Fruit fly (Drosophila melanogaster) whole organism, embryonic: ENCODE measurements around the gene CG14014.

ENCODE experiments used
- Adf1 ChIP-seq: fragments of 200-800 bp; sonication (Bioruptor generic); IDR thresholded peaks from 2 replicates; pipeline ENCODE4 v1.3.6; 2022; ENCODE audit warnings: missing biosample characterization, missing genetic modification characterization
- Awh ChIP-seq: fragments of 200-800 bp; sonication (Bioruptor generic); IDR thresholded peaks from 2 replicates; pipeline ENCODE4, ENCODE4 v1.3.6; 2022; ENCODE audit warnings: missing biosample characterization, missing genetic modification characterization
- B-H2 ChIP-seq: fragments of 200-800 bp; sonication (Bioruptor generic); optimal IDR thresholded peaks from 2 replicates; lab custom pipeline; 2018; ENCODE audit warnings: missing biosample characterization, mild to moderate bottlenecking, missing genetic modification characterization
- BEAF-32 ChIP-seq: fragments of 200-800 bp; sonication (Bioruptor generic); optimal IDR thresholded peaks from 3 replicates; lab custom pipeline; 2017; ENCODE audit warnings: missing biosample characterization, missing genetic modification characterization, mild to moderate bottlenecking, moderate library complexity, missing genetic modification reagents
- CG1024 ChIP-seq: fragments of 200-800 bp; sonication (Bioruptor generic); IDR thresholded peaks from 2 replicates; pipeline ENCODE4 v1.3.6; 2022; ENCODE audit warnings: missing biosample characterization, missing genetic modification characterization
- CG10654 ChIP-seq: fragments of 200-800 bp; sonication (Bioruptor generic); optimal IDR thresholded peaks from 2 replicates; lab custom pipeline; 2016; ENCODE audit warnings: missing biosample characterization, missing genetic modification characterization
- CG10959 ChIP-seq: fragments of 200-800 bp; sonication (Bioruptor generic); IDR thresholded peaks from 2 replicates; pipeline ENCODE4 v1.3.6; 2022; ENCODE audit warnings: missing biosample characterization, missing genetic modification characterization
- CG11085 ChIP-seq: fragments of 200-800 bp; sonication (Bioruptor generic); IDR thresholded peaks from 2 replicates; pipeline ENCODE4 v1.3.6; 2022; ENCODE audit warnings: missing biosample characterization, missing genetic modification characterization
- CG12236 ChIP-seq: fragments of 200-800 bp; sonication (Bioruptor generic); optimal IDR thresholded peaks from 2 replicates; lab custom pipeline; 2016; ENCODE audit warnings: missing biosample characterization, missing genetic modification characterization
- CG13287 ChIP-seq: fragments of 200-800 bp; sonication (Bioruptor generic); IDR thresholded peaks from 2 replicates; pipeline ENCODE4 v1.3.6; 2022; ENCODE audit warnings: missing biosample characterization, missing genetic modification characterization; ENCODE audit not compliant: partially characterized antibody
- CG13775 ChIP-seq: fragments of 200-800 bp; sonication (Bioruptor generic); optimal IDR thresholded peaks from 3 replicates; lab custom pipeline; 2017; ENCODE audit warnings: missing biosample characterization, mild to moderate bottlenecking, missing genetic modification characterization
- CG1647 ChIP-seq: fragments of 200-800 bp; sonication (Bioruptor generic); optimal IDR thresholded peaks from 3 replicates; lab custom pipeline; 2016; ENCODE audit warnings: missing biosample characterization, missing genetic modification characterization
- CG17361 ChIP-seq: fragments of 200-800 bp; sonication (Bioruptor generic); IDR thresholded peaks from 3 replicates; pipeline ENCODE4 v1.3.6; 2022; ENCODE audit warnings: missing biosample characterization, missing genetic modification characterization
- CG17568 ChIP-seq: fragments of 200-800 bp; sonication (Bioruptor generic); optimal IDR thresholded peaks from 2 replicates; lab custom pipeline; 2018; ENCODE audit warnings: missing biosample characterization, mild to moderate bottlenecking, missing genetic modification characterization, moderate library complexity
- CG1832 ChIP-seq: fragments of 200-800 bp; sonication (Bioruptor generic); optimal IDR thresholded peaks from 2 replicates; lab custom pipeline; 2017; ENCODE audit warnings: missing biosample characterization, mild to moderate bottlenecking, missing genetic modification characterization, inconsistent platforms
- CG2712 ChIP-seq: fragments of 200-800 bp; optimal IDR thresholded peaks from 3 replicates; lab custom pipeline; 2019; ENCODE audit warnings: missing biosample characterization, mild to moderate bottlenecking, missing genetic modification characterization, moderate library complexity
- CG2875 ChIP-seq: fragments of 200-800 bp; sonication (Bioruptor generic); optimal IDR thresholded peaks from 2 replicates; lab custom pipeline; 2017; ENCODE audit warnings: missing biosample characterization, mild to moderate bottlenecking, missing genetic modification characterization, missing genetic modification reagents
- CG31224 ChIP-seq: fragments of 200-800 bp; sonication (Bioruptor generic); IDR thresholded peaks from 2 replicates; pipeline ENCODE4 v1.3.6; 2022; ENCODE audit warnings: missing biosample characterization, missing genetic modification characterization
- CG32532 ChIP-seq: fragments of 200-800 bp; sonication (Bioruptor generic); IDR thresholded peaks from 2 replicates; pipeline ENCODE4 v1.3.6; 2022; ENCODE audit warnings: missing biosample characterization, missing genetic modification characterization
- CG32767 ChIP-seq: fragments of 200-800 bp; sonication (Bioruptor generic); IDR thresholded peaks from 2 replicates; pipeline ENCODE4 v1.3.6; 2022; ENCODE audit warnings: missing biosample characterization, missing genetic modification characterization
- CG4360 ChIP-seq: fragments of 200-800 bp; sonication (Bioruptor generic); IDR thresholded peaks from 2 replicates; pipeline ENCODE4 v1.3.6; 2022; ENCODE audit warnings: missing biosample characterization, missing genetic modification characterization
- CG6272 ChIP-seq: fragments of 200-800 bp; sonication (Bioruptor generic); IDR thresholded peaks from 2 replicates; pipeline ENCODE4 v1.3.6; 2022; ENCODE audit warnings: missing biosample characterization, missing genetic modification characterization
- CG6683 ChIP-seq: fragments of 200-800 bp; sonication (Bioruptor generic); optimal IDR thresholded peaks from 2 replicates; lab custom pipeline; 2017; ENCODE audit warnings: missing biosample characterization, mild to moderate bottlenecking, missing genetic modification characterization, missing genetic modification reagents
- CG7839 ChIP-seq: fragments of 200-800 bp; sonication (Bioruptor generic); optimal IDR thresholded peaks from 3 replicates; lab custom pipeline; 2018; ENCODE audit warnings: missing biosample characterization, mild to moderate bottlenecking, missing genetic modification characterization, moderate library complexity
- Camta ChIP-seq: fragments of 200-800 bp; sonication (Bioruptor generic); optimal IDR thresholded peaks from 2 replicates; lab custom pipeline; 2016; ENCODE audit warnings: missing biosample characterization, missing genetic modification characterization
- Deaf1 ChIP-seq: fragments of 200-800 bp; optimal IDR thresholded peaks from 3 replicates; lab custom pipeline; 2019; ENCODE audit warnings: missing biosample characterization, mild to moderate bottlenecking, missing genetic modification characterization, moderate library complexity
- Dp ChIP-seq: fragments of 200-800 bp; sonication (Bioruptor generic); optimal IDR thresholded peaks from 2 replicates; lab custom pipeline; 2018; ENCODE audit warnings: missing biosample characterization, mild to moderate bottlenecking, missing genetic modification characterization, moderate library complexity
- E2f2 ChIP-seq: fragments of 200-800 bp; sonication (Bioruptor generic); IDR thresholded peaks from 2 replicates; pipeline ENCODE4 v1.3.6; 2022; ENCODE audit warnings: missing biosample characterization, missing genetic modification characterization
- ERR ChIP-seq: fragments of 200-800 bp; sonication (Bioruptor generic); optimal IDR thresholded peaks from 2 replicates; lab custom pipeline; 2016; ENCODE audit warnings: missing biosample characterization, missing genetic modification characterization
- GATAe ChIP-seq: fragments of 200-800 bp; sonication (Bioruptor generic); conservative IDR thresholded peaks from 2 replicates; pipeline ENCODE4 v1.3.6; 2022; ENCODE audit warnings: missing biosample characterization, missing genetic modification characterization
- H15 ChIP-seq: fragments of 200-800 bp; sonication (Bioruptor generic); IDR thresholded peaks from 3 replicates; pipeline ENCODE4 v1.3.6; 2022; ENCODE audit warnings: missing biosample characterization, missing genetic modification characterization
- Hmx ChIP-seq: fragments of 200-800 bp; sonication (Bioruptor generic); optimal IDR thresholded peaks from 2 replicates; lab custom pipeline; 2016; ENCODE audit warnings: missing biosample characterization, missing genetic modification characterization
- Jarid2 ChIP-seq: fragments of 200-800 bp; sonication (Bioruptor generic); optimal IDR thresholded peaks from 3 replicates; lab custom pipeline; 2017; ENCODE audit warnings: mild to moderate bottlenecking, missing biosample characterization, missing genetic modification reagents, missing genetic modification characterization
- Meics ChIP-seq: fragments of 200-800 bp; sonication (Bioruptor generic); optimal IDR thresholded peaks from 2 replicates; lab custom pipeline; 2017; ENCODE audit warnings: missing biosample characterization, mild to moderate bottlenecking, missing genetic modification characterization
- Xrp1 ChIP-seq: fragments of 200-800 bp; sonication (Bioruptor generic); IDR thresholded peaks from 2 replicates; pipeline ENCODE4 v1.3.6; 2022; ENCODE audit warnings: missing biosample characterization, missing genetic modification characterization
- bsh ChIP-seq, 2 experiments: fragments of 200-800 bp; sonication (Bioruptor generic); optimal IDR thresholded peaks; 2 replicates each; lab custom pipeline; 2017 to 2018; ENCODE audit warnings: mild to moderate bottlenecking in 2 of 2, missing biosample characterization in 2 of 2, missing genetic modification characterization in 2 of 2, moderate library complexity in 1 of 2
- dan ChIP-seq: fragments of 200-800 bp; sonication (Bioruptor generic); IDR thresholded peaks from 2 replicates; pipeline ENCODE4 v1.3.6; 2022; ENCODE audit warnings: missing biosample characterization, missing genetic modification characterization
- dimm ChIP-seq: fragments of 200-800 bp; sonication (Bioruptor generic); IDR thresholded peaks from 2 replicates; pipeline ENCODE4 v1.3.6; 2022; ENCODE audit warnings: missing biosample characterization, missing genetic modification characterization
- disco-r ChIP-seq: fragments of 200-800 bp; sonication (Bioruptor generic); optimal IDR thresholded peaks from 2 replicates; lab custom pipeline; 2016; ENCODE audit warnings: missing biosample characterization, missing genetic modification characterization
- ewg ChIP-seq: fragments of 200-800 bp; sonication (Bioruptor generic); optimal IDR thresholded peaks from 3 replicates; lab custom pipeline; 2017; ENCODE audit warnings: mild to moderate bottlenecking, missing biosample characterization, missing genetic modification reagents, missing genetic modification characterization
- fru ChIP-seq: fragments of >200 bp; optimal IDR thresholded peaks from 2 replicates; lab custom pipeline; 2017
- gcm2 ChIP-seq: fragments of 200-800 bp; sonication (Bioruptor generic); optimal IDR thresholded peaks from 2 replicates; lab custom pipeline; 2016; ENCODE audit warnings: missing biosample characterization, missing genetic modification characterization
- jing ChIP-seq: fragments of 200-800 bp; sonication (Bioruptor generic); optimal IDR thresholded peaks from 2 replicates; lab custom pipeline; 2018; ENCODE audit warnings: missing biosample characterization, mild to moderate bottlenecking, missing genetic modification characterization
- kay ChIP-seq: fragments of 200-800 bp; sonication (Bioruptor generic); optimal IDR thresholded peaks from 2 replicates; lab custom pipeline; 2016; ENCODE audit warnings: missing biosample characterization, missing genetic modification characterization
- nau ChIP-seq: fragments of 200-800 bp; sonication (Bioruptor generic); optimal IDR thresholded peaks from 3 replicates; lab custom pipeline; 2017; ENCODE audit warnings: missing biosample characterization, mild to moderate bottlenecking, missing genetic modification characterization, missing genetic modification reagents
- nerfin-1 ChIP-seq: fragments of 200-800 bp; sonication (Bioruptor generic); optimal IDR thresholded peaks from 3 replicates; lab custom pipeline; 2019; ENCODE audit warnings: missing biosample characterization, mild to moderate bottlenecking, missing genetic modification characterization, moderate library complexity
- odd ChIP-seq: fragments of 200-800 bp; sonication (Bioruptor generic); optimal IDR thresholded peaks from 2 replicates; lab custom pipeline; 2017; ENCODE audit warnings: missing biosample characterization, mild to moderate bottlenecking, missing genetic modification characterization
- row ChIP-seq: fragments of 200-800 bp; sonication (Bioruptor generic); IDR thresholded peaks from 3 replicates; pipeline ENCODE4 v1.3.6; 2022; ENCODE audit warnings: missing biosample characterization, missing genetic modification characterization
- salm ChIP-seq: fragments of 200-800 bp; sonication (Bioruptor generic); optimal IDR thresholded peaks from 2 replicates; lab custom pipeline; 2018; ENCODE audit warnings: missing biosample characterization, mild to moderate bottlenecking, missing genetic modification characterization
- sens ChIP-seq: fragments of 200-800 bp; sonication (Bioruptor generic); peaks from one replicate; lab custom pipeline; 2016; ENCODE audit warnings: missing biosample characterization, missing genetic modification characterization
- sisA ChIP-seq: fragments of 200-800 bp; sonication (Bioruptor generic); IDR thresholded peaks from 2 replicates; pipeline ENCODE4 v1.3.6; 2022; ENCODE audit warnings: missing biosample characterization, missing genetic modification characterization
- sob ChIP-seq: fragments of 200-800 bp; sonication (Bioruptor generic); IDR thresholded peaks from 2 replicates; pipeline ENCODE4 v1.3.6; 2022; ENCODE audit warnings: missing biosample characterization, missing genetic modification characterization
- usp ChIP-seq: fragments of >200 bp; optimal IDR thresholded peaks from 2 replicates; lab custom pipeline; 2017; ENCODE audit warnings: missing biosample characterization, missing genetic modification characterization

Gene CG14014

DNA sequence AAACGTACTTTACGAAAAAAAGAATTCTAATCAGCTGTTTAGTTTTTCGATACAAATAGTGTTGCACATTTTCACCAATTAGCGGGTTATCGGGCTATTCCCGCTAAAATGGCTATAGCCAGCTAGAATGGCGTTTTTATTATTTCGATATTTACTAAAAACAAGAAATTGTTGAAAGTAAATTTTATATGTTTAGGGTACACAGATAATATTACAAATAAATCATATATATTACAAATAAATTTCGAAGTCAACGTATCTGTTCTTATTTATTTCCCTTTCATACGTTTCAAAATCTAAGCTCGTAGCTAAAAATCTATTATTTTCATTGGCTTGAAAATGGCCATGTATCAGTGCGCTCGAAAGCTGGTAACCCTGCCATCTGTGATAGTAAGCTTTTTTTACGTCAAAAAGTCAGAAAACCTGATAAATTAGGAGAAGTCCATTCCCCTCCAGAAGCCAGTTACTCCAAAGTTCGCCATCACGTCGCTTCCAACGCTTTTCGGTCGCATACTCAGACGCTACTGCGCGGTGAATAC is 30.7 kb downstream of the CG14014 start, which contains the start of the genes CG7382 and cl (continued):
- TF ChIP-seq CG32767 (GFP tag; lab: Robert Waterston, UW): no peak
- peak; percentile 46 for TF ChIP-seq nerfin-1 (tag; lab: Kevin White, UChicago)
- no peak for TF ChIP-seq nau (GFP tag; lab: Kevin White, UChicago)
- TF ChIP-seq jing (GFP tag; lab: Kevin White, UChicago): no peak
- no peak for TF ChIP-seq Xrp1 (GFP tag; lab: Robert Waterston, UW)
- no peak for TF ChIP-seq bsh (GFP tag; optimal IDR thresholded peaks at IDR 0.05; lab: Kevin White, UChicago)
- no peak for TF ChIP-seq Adf1 (GFP tag; lab: Robert Waterston, UW)
- no peak for TF ChIP-seq CG1024
- TF ChIP-seq Hmx (GFP tag; lab: Kevin White, UChicago): no peak
- TF ChIP-seq CG17361 (GFP tag; lab: Robert Waterston, UW): peak; percentile 68
- TF ChIP-seq CG32532 (GFP tag; lab: Robert Waterston, UW): 0 out of 2 replicates have a peak, but pooled peaks have one; percentile 30
- no peak for TF ChIP-seq CG17568
- TF ChIP-seq dan (GFP tag; lab: Robert Waterston, UW): no peak
- TF ChIP-seq CG10654: peak; percentile 36
- peak; percentile 62 for TF ChIP-seq CG2712 (tag; lab: Kevin White, UChicago)
- no peak for TF ChIP-seq odd (GFP tag; lab: Kevin White, UChicago)
- TF ChIP-seq salm (tag; lab: Kevin White, UChicago): no peak
- TF ChIP-seq CG7839 (tag; lab: Kevin White, UChicago): peak; percentile 55
- TF ChIP-seq usp: no peak
- peak; percentile 28 for TF ChIP-seq B-H2
- TF ChIP-seq Awh: no peak
- TF ChIP-seq GATAe (GFP tag; lab: Robert Waterston, UW): no peak
- TF ChIP-seq sens (GFP tag; lab: Kevin White, UChicago): peak; percentile 46
- TF ChIP-seq CG31224 (GFP tag; lab: Robert Waterston, UW): no peak
- peak; percentile 16 for TF ChIP-seq Meics (GFP tag; lab: Kevin White, UChicago)
- peak; percentile 43 for TF ChIP-seq sisA (GFP tag; lab: Robert Waterston, UW)

DNA sequence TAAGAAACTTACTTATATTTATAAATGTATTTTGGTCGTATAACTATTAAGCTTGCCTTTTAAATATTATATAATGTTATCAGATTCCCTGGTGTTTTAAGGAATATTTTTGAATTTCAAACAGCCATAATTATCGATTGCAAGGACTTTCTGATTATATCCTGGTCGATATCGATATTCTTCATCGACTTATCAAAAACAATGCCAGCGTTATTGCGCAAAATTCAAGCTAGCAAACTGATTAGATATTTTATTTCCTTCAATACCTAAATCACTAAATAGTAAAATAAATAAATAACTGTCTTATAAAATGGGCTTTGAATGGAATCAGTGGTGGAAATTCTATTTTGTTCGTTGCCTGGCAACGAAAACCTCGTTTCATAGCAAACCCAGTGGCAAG is 33.2 kb downstream of the CG14014 start, which contains the start of gene CG14020:
Gene CG14020 (plus strand): TSS at position 345 of the 400 bp plus-strand sequence.
- TF ChIP-seq CG1647: no peak
- no peak for TF ChIP-seq ERR (GFP tag; lab: Kevin White, UChicago)
- TF ChIP-seq CG2875 (GFP tag; lab: Kevin White, UChicago): no peak
- no peak for TF ChIP-seq Deaf1 (tag; lab: Kevin White, UChicago)
- TF ChIP-seq gcm2: no peak
- peak; percentile 45 for TF ChIP-seq Dp
- no peak for TF ChIP-seq disco-r (GFP tag; lab: Kevin White, UChicago)
- peak; percentile 25; the same call in 1 of the 2 replicates for TF ChIP-seq CG13287 (GFP tag; lab: Robert Waterston, UW)
- peak; percentile 50 for TF ChIP-seq sens (GFP tag; lab: Kevin White, UChicago)
- TF ChIP-seq CG11085 (GFP tag; lab: Robert Waterston, UW): no peak
- no peak for TF ChIP-seq CG13775
- no peak for TF ChIP-seq sob (GFP tag; lab: Robert Waterston, UW)
- no peak for TF ChIP-seq fru
- no peak for TF ChIP-seq Camta
- TF ChIP-seq ewg: no peak
- TF ChIP-seq H15 (GFP tag; lab: Robert Waterston, UW): no peak
- TF ChIP-seq dimm: no peak
- no peak for TF ChIP-seq Jarid2 (GFP tag; lab: Kevin White, UChicago)
- peak; percentile 6 for TF ChIP-seq BEAF-32 (GFP tag; lab: Kevin White, UChicago)
- no peak for TF ChIP-seq CG6683 (GFP tag; lab: Kevin White, UChicago)
- no peak for TF ChIP-seq CG1832 (GFP tag; lab: Kevin White, UChicago)
- TF ChIP-seq kay: no peak
- no peak for TF ChIP-seq CG6272 (GFP tag; lab: Robert Waterston, UW)
- no peak for TF ChIP-seq CG4360 (GFP tag; lab: Robert Waterston, UW)
- TF ChIP-seq CG12236: no peak
- no peak for TF ChIP-seq CG10959 (GFP tag; lab: Robert Waterston, UW)
- TF ChIP-seq E2f2 (GFP tag; lab: Robert Waterston, UW): peak; percentile 59
- no peak for TF ChIP-seq row (GFP tag; lab: Robert Waterston, UW)
